Worm (Caenorhabditis elegans) whole organism, L1 larva: ENCODE results near the gene F40F8.1.

Experiments
- C16A3.4 ChIP-seq: fragments of 150-350 bp; optimal IDR thresholded peaks from 2 replicates; lab custom pipeline; 2014; ENCODE audit warnings: missing biosample characterization, missing genetic modification characterization
- F16B12.6 ChIP-seq: fragments of 150-350 bp; optimal IDR thresholded peaks from 2 replicates; lab custom pipeline; 2014; ENCODE audit warnings: missing biosample characterization, missing genetic modification characterization
- Y116A8C.19 ChIP-seq: sonication (generic microtip); optimal IDR thresholded peaks from 2 replicates; lab custom pipeline; 2016; ENCODE audit warnings: missing compliant biosample characterization, missing genetic modification characterization, borderline replicate concordance
- ceh-8 ChIP-seq: fragments of 200-800 bp; sonication (Bioruptor generic); optimal IDR thresholded peaks from 2 replicates; lab custom pipeline; 2018; ENCODE audit warnings: mild to moderate bottlenecking, missing genetic modification characterization, moderate library complexity, missing compliant biosample characterization
- ceh-88 ChIP-seq: fragments of 200-800 bp; sonication (Bioruptor generic); IDR thresholded peaks from 2 replicates; pipeline ENCODE4 v1.3.6; 2022; ENCODE audit warnings: missing genetic modification characterization, missing compliant biosample characterization
- ces-1 ChIP-seq: fragments of 150-350 bp; optimal IDR thresholded peaks from 2 replicates; lab custom pipeline; 2014; ENCODE audit warnings: missing biosample characterization, missing genetic modification reagents, missing genetic modification characterization
- dsc-1 ChIP-seq: sonication (generic microtip); optimal IDR thresholded peaks from 2 replicates; lab custom pipeline; 2016; ENCODE audit warnings: mild to moderate bottlenecking, missing genetic modification characterization, missing compliant biosample characterization
- efl-1 ChIP-seq, 4 experiments: fragments of 150-350 bp; optimal IDR thresholded peaks in 3 of 4; peaks in 1 of 4; 1 replicate in 1 of 4; 2 replicates in 3 of 4; lab custom pipeline; 2014; ENCODE audit warnings: missing biosample characterization in 2 of 4, missing genetic modification characterization in 2 of 4, missing genetic modification reagents in 2 of 4
- efl-3 ChIP-seq: fragments of 200-800 bp; sonication (Bioruptor generic); optimal IDR thresholded peaks from 2 replicates; lab custom pipeline; 2018; ENCODE audit warnings: mild to moderate bottlenecking, missing genetic modification characterization, missing compliant biosample characterization
- elt-2 ChIP-seq: sonication (generic microtip); optimal IDR thresholded peaks from 2 replicates; lab custom pipeline; 2016; ENCODE audit warnings: missing genetic modification characterization, mild to moderate bottlenecking, inconsistent platforms, missing compliant biosample characterization, missing genetic modification reagents
- ets-5 ChIP-seq: fragments of 200-800 bp; sonication (Bioruptor generic); IDR thresholded peaks from 2 replicates; pipeline ENCODE4 v1.3.6; 2022; ENCODE audit warnings: missing genetic modification characterization, missing compliant biosample characterization
- fkh-8 ChIP-seq: sonication (generic microtip); optimal IDR thresholded peaks from 2 replicates; lab custom pipeline; 2016; ENCODE audit warnings: mild to moderate bottlenecking, missing genetic modification characterization, missing compliant biosample characterization
- fos-1 ChIP-seq: fragments of 150-350 bp; optimal IDR thresholded peaks from 2 replicates; lab custom pipeline; 2014; ENCODE audit warnings: missing biosample characterization, missing genetic modification characterization
- hlh-17 ChIP-seq: fragments of 200-800 bp; sonication (Bioruptor generic); optimal IDR thresholded peaks from 2 replicates; lab custom pipeline; 2018; ENCODE audit warnings: missing genetic modification characterization, mild to moderate bottlenecking, missing compliant biosample characterization, moderate library complexity, borderline replicate concordance
- hlh-4 ChIP-seq: sonication (generic microtip); optimal IDR thresholded peaks from 2 replicates; lab custom pipeline; 2016; ENCODE audit warnings: mild to moderate bottlenecking, missing genetic modification characterization, missing compliant biosample characterization
- irx-1 ChIP-seq: sonication (generic microtip); optimal IDR thresholded peaks from 2 replicates; lab custom pipeline; 2016; ENCODE audit warnings: missing genetic modification characterization, missing compliant biosample characterization
- isw-1 ChIP-seq: fragments of 200-800 bp; sonication (Bioruptor generic); IDR thresholded peaks from 2 replicates; pipeline ENCODE4 v1.3.6; 2022; ENCODE audit warnings: missing genetic modification characterization, missing compliant biosample characterization
- jun-1 ChIP-seq: fragments of 150-350 bp; optimal IDR thresholded peaks from 2 replicates; lab custom pipeline; 2014; ENCODE audit warnings: missing biosample characterization, missing genetic modification reagents, missing genetic modification characterization
- lin-13 ChIP-seq: fragments of 150-350 bp; optimal IDR thresholded peaks from 2 replicates; lab custom pipeline; 2014; ENCODE audit warnings: missing biosample characterization, missing genetic modification reagents, missing genetic modification characterization
- lin-14 ChIP-seq: fragments of 200-800 bp; sonication (Bioruptor generic); optimal IDR thresholded peaks from 2 replicates; lab custom pipeline; 2018; ENCODE audit warnings: mild to moderate bottlenecking, missing genetic modification characterization, moderate library complexity, missing compliant biosample characterization
- lin-39 ChIP-seq: fragments of 150-350 bp; optimal IDR thresholded peaks from 2 replicates; lab custom pipeline; 2014; ENCODE audit warnings: missing biosample characterization, missing genetic modification reagents, missing genetic modification characterization
- lsy-2 ChIP-seq, 2 experiments: fragments of 150-350 bp; optimal IDR thresholded peaks; 2 replicates each; lab custom pipeline; 2014; ENCODE audit warnings: missing biosample characterization in 2 of 2, missing genetic modification characterization in 2 of 2
- mab-9 ChIP-seq: fragments of 200-800 bp; sonication (Bioruptor generic); IDR thresholded peaks from 2 replicates; pipeline ENCODE4 v1.3.6; 2022; ENCODE audit warnings: missing genetic modification reagents, missing genetic modification characterization, missing compliant biosample characterization
- mdl-1 ChIP-seq, 2 experiments: fragments of 150-350 bp; optimal IDR thresholded peaks; 2 replicates each; lab custom pipeline; 2014 to 2017; ENCODE audit warnings: missing biosample characterization in 2 of 2, missing genetic modification characterization in 2 of 2, inconsistent platforms in 1 of 2
- mef-2 ChIP-seq: fragments of 150-350 bp; optimal IDR thresholded peaks from 2 replicates; lab custom pipeline; 2014; ENCODE audit warnings: missing biosample characterization, missing genetic modification characterization
- nhr-47 ChIP-seq: sonication (generic microtip); optimal IDR thresholded peaks from 2 replicates; lab custom pipeline; 2016; ENCODE audit warnings: mild to moderate bottlenecking, missing genetic modification characterization, moderate library complexity, missing compliant biosample characterization
- nhr-71 ChIP-seq: sonication (generic microtip); optimal IDR thresholded peaks from 2 replicates; lab custom pipeline; 2016; ENCODE audit warnings: mild to moderate bottlenecking, missing genetic modification characterization, moderate library complexity, missing compliant biosample characterization
- nhr-76 ChIP-seq: sonication (generic microtip); optimal IDR thresholded peaks from 2 replicates; lab custom pipeline; 2017; ENCODE audit warnings: missing biosample characterization, missing genetic modification characterization
- pag-3 ChIP-seq: sonication (generic microtip); optimal IDR thresholded peaks from 2 replicates; lab custom pipeline; 2017; ENCODE audit warnings: missing genetic modification characterization, mild to moderate bottlenecking, missing compliant biosample characterization, antibody characterized with exemption, borderline replicate concordance; ENCODE audit not compliant: insufficient read depth
- pax-3 ChIP-seq: fragments of 200-800 bp; sonication (Bioruptor generic); optimal IDR thresholded peaks from 2 replicates; lab custom pipeline; 2018; ENCODE audit warnings: mild to moderate bottlenecking, missing genetic modification characterization, moderate library complexity, missing compliant biosample characterization
- skn-1 ChIP-seq: fragments of 150-350 bp; optimal IDR thresholded peaks from 2 replicates; lab custom pipeline; 2014; ENCODE audit warnings: missing biosample characterization, missing genetic modification characterization
- snpc-4 ChIP-seq: fragments of 150-350 bp; optimal IDR thresholded peaks from 2 replicates; lab custom pipeline; 2014; ENCODE audit warnings: missing biosample characterization, missing genetic modification characterization
- sup-37 ChIP-seq: fragments of 200-800 bp; sonication (Bioruptor generic); optimal IDR thresholded peaks from 2 replicates; lab custom pipeline; 2018; ENCODE audit warnings: mild to moderate bottlenecking, missing genetic modification characterization, missing compliant biosample characterization
- tbx-2 ChIP-seq: sonication (generic microtip); optimal IDR thresholded peaks from 2 replicates; lab custom pipeline; 2016; ENCODE audit warnings: missing genetic modification characterization, missing compliant biosample characterization
- unc-86 ChIP-seq: sonication (generic microtip); optimal IDR thresholded peaks from 2 replicates; lab custom pipeline; 2016; ENCODE audit warnings: missing genetic modification characterization, missing compliant biosample characterization
- vab-15 ChIP-seq: sonication (generic microtip); optimal IDR thresholded peaks from 2 replicates; lab custom pipeline; 2017; ENCODE audit warnings: missing genotype, mild to moderate bottlenecking, missing genetic modification characterization, missing compliant biosample characterization
- xbp-1 ChIP-seq: sonication (generic microtip); optimal IDR thresholded peaks from 2 replicates; lab custom pipeline; 2016; ENCODE audit warnings: missing genetic modification characterization, missing compliant biosample characterization
- zag-1 ChIP-seq: fragments of 150-350 bp; optimal IDR thresholded peaks from 2 replicates; lab custom pipeline; 2014; ENCODE audit warnings: missing biosample characterization, missing genetic modification characterization
- zip-4 ChIP-seq: fragments of 200-800 bp; sonication (Bioruptor generic); optimal IDR thresholded peaks from 2 replicates; lab custom pipeline; 2018; ENCODE audit warnings: mild to moderate bottlenecking, missing genetic modification characterization, moderate library complexity, missing compliant biosample characterization

Gene F40F8.1

DNA sequence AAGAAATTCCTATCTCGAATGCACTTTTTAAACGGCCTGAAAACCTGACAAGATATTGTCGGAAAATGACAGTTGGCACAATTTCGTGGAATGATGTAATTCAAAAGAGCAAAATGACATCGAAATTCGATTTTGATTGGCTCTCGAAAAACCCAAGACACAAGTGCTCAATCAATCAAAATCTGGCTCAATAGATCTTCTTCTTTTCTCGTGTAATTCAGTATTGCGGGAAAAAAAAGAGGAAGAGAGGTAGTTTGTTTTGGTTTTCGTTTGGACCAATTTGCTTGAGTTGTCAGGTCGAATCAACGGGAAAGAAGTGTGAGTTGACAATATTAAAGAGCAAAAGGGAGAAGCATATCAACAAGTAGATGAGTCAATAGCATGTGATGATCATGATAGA is 8.3 kb downstream of the F40F8.1 start (continued):
- TF ChIP-seq ceh-88 (GFP tag; lab: Robert Waterston, UW) (no peak), lin-39 (tag; lab: Kevin White, UChicago) (peak; percentile 39), ceh-8 (GFP tag; lab: Kevin White, UChicago) (no peak), mef-2 (tag; lab: Kevin White, UChicago) (no peak), snpc-4 (no peak), mab-9 (no peak), lsy-2 (tag; optimal IDR thresholded peaks at IDR 0.05; lab: Kevin White, UChicago) (peak; percentile 31 to 57), vab-15 (tag; lab: Kevin White, UChicago) (peak; percentile 22), lin-13 (GFP tag; lab: Kevin White, UChicago) (no peak), fos-1 (tag; lab: Kevin White, UChicago) (no peak), hlh-17 (no peak), efl-1 (optimal IDR thresholded peaks at IDR 0.05; lab: Kevin White, UChicago) (peak in 1 of 2 experiments; percentile 4), efl-1 (GFP tag; optimal IDR thresholded peaks at IDR 0.05 in 1 of 2; lab: Kevin White, UChicago) (peak in 1 of 2 experiments; percentile 85), hlh-4 (tag; lab: Kevin White, UChicago) (no peak), zip-4 (GFP tag; lab: Kevin White, UChicago) (no peak), unc-86 (tag; lab: Kevin White, UChicago) (no peak), sup-37 (GFP tag; lab: Kevin White, UChicago) (no peak), dsc-1 (no peak), mdl-1 (tag; optimal IDR thresholded peaks at IDR 0.05; lab: Kevin White, UChicago) (no peak), xbp-1 (tag; lab: Kevin White, UChicago) (no peak), fkh-8 (tag; lab: Kevin White, UChicago) (no peak), efl-3 (GFP tag; lab: Kevin White, UChicago) (no peak), irx-1 (no peak), nhr-71 (tag; lab: Kevin White, UChicago) (peak; percentile 67), pax-3 (tag; lab: Kevin White, UChicago) (no peak), elt-2 (tag; lab: Kevin White, UChicago) (peak; percentile 4)

DNA sequence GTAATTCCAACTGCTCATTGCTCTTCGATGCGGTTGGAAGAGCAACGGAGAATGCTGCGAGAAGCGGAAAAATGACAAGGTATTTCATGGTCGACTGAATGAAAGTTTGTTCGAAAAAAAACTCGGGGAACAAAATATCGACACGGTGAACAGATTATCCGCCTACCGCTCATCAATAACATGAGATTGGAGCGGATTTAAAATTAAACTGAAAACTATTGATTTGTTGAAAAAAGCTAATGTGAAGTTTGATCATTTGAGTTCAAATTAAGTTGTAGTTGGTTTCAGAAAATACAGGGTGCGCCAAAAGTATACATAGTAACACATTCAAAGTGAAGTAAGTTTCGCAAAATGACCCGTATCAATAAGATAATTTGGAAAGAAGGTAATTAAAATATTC is 12.7 kb downstream of the F40F8.1 start, which contains the start of gene F40F8.4:
F40F8.4 (minus strand) TSS at position 101 of the 400 bp plus-strand sequence.
- TF ChIP-seq jun-1 (tag; lab: Kevin White, UChicago) (no peak), skn-1 (tag; lab: Kevin White, UChicago) (no peak), zag-1 (tag; lab: Kevin White, UChicago) (no peak), mef-2 (tag; lab: Kevin White, UChicago) (no peak), tbx-2 (tag; lab: Kevin White, UChicago) (no peak), lin-14 (GFP tag; lab: Kevin White, UChicago) (no peak), C16A3.4 (tag; lab: Kevin White, UChicago) (no peak), isw-1 (no peak), Y116A8C.19 (tag; lab: Kevin White, UChicago) (no peak), ets-5 (GFP tag; lab: Robert Waterston, UW) (no peak), nhr-47 (tag; lab: Kevin White, UChicago) (no peak), ces-1 (GFP tag; lab: Kevin White, UChicago) (no peak), F16B12.6 (tag; lab: Kevin White, UChicago) (no peak), nhr-76 (tag; lab: Kevin White, UChicago) (no peak)

DNA sequence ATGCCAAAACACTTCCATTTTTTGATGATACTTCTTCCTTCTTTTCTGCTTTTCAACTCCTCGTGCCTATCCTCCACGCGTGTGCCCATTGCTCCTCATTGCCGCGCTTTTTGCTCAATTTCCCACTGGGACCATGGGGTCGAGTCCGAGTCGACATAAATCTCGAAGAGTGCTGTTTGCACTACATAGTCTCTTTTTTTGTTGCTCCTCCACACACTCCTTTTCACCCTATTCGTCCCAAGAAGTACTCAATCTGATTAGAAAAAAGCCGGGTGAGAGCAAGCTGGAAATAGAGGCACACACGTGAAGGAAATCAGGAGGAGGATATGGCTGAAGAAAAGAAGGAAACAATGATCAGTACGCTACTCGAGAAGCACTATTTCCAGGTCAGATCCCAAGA is 15.1 kb downstream of the F40F8.1 start, which contains the start of gene arrd-6:
arrd-6 (plus strand) TSS at position 169 of the 400 bp plus-strand sequence.
- TF ChIP-seq lin-14 (GFP tag; lab: Kevin White, UChicago) (peak; percentile 64), pag-3 (tag; lab: Kevin White, UChicago) (no peak)
